Worm (Caenorhabditis elegans) whole organism, late embryonic: ENCODE results near the gene ZK813.4.

Experiments used
- C38D4.7 ChIP-seq: fragments of 200-800 bp; sonication (Bioruptor generic); optimal IDR thresholded peaks from 2 replicates; lab custom pipeline; 2018; ENCODE audit warnings: mild to moderate bottlenecking, missing genetic modification characterization, moderate library complexity, missing compliant biosample characterization
- K02D7.2 ChIP-seq: sonication (generic microtip); optimal IDR thresholded peaks from 2 replicates; lab custom pipeline; 2017; ENCODE audit warnings: mild to moderate bottlenecking, missing genetic modification characterization, missing compliant biosample characterization
- K09A11.1 ChIP-seq: sonication (generic microtip); optimal IDR thresholded peaks from 2 replicates; lab custom pipeline; 2017; ENCODE audit warnings: antibody characterized with exemption, mild to moderate bottlenecking, missing genetic modification characterization, missing compliant biosample characterization; ENCODE audit not compliant: insufficient read depth
- T23F11.4 ChIP-seq: fragments of 200-800 bp; sonication (Bioruptor generic); optimal IDR thresholded peaks from 2 replicates; lab custom pipeline; 2018; ENCODE audit warnings: mild to moderate bottlenecking, missing genetic modification characterization, missing compliant biosample characterization
- ceh-2 ChIP-seq: sonication (generic microtip); optimal IDR thresholded peaks from 2 replicates; lab custom pipeline; 2016; ENCODE audit warnings: missing genotype, missing genetic modification characterization, missing compliant biosample characterization
- ceh-24 ChIP-seq: sonication (generic microtip); optimal IDR thresholded peaks from 2 replicates; lab custom pipeline; 2016; ENCODE audit warnings: mild to moderate bottlenecking, missing genetic modification characterization, missing compliant biosample characterization
- ceh-30 ChIP-seq: fragments of 150-350 bp; optimal IDR thresholded peaks from 2 replicates; lab custom pipeline; 2014; ENCODE audit warnings: missing biosample characterization, missing genetic modification characterization
- ceh-45 ChIP-seq: fragments of 200-800 bp; sonication (Bioruptor generic); IDR thresholded peaks from 2 replicates; pipeline ENCODE4 v1.3.6; 2022; ENCODE audit warnings: missing genetic modification reagents, missing genetic modification characterization, missing compliant biosample characterization
- ceh-48 ChIP-seq: sonication (generic microtip); optimal IDR thresholded peaks from 2 replicates; lab custom pipeline; 2016; ENCODE audit warnings: missing genetic modification characterization, inconsistent platforms, missing compliant biosample characterization
- ceh-9 ChIP-seq: sonication (generic microtip); optimal IDR thresholded peaks from 2 replicates; lab custom pipeline; 2016; ENCODE audit warnings: mild to moderate bottlenecking, missing genetic modification characterization, inconsistent platforms, missing compliant biosample characterization
- che-1 ChIP-seq: sonication (generic microtip); optimal IDR thresholded peaks from 2 replicates; lab custom pipeline; 2016; ENCODE audit warnings: mild to moderate bottlenecking, missing genetic modification characterization, missing compliant biosample characterization
- dmd-4 ChIP-seq: sonication (generic microtip); optimal IDR thresholded peaks from 2 replicates; lab custom pipeline; 2016; ENCODE audit warnings: borderline replicate concordance, missing genetic modification characterization, missing compliant biosample characterization
- dve-1 ChIP-seq: sonication (generic microtip); optimal IDR thresholded peaks from 2 replicates; lab custom pipeline; 2017; ENCODE audit warnings: antibody characterized with exemption, mild to moderate bottlenecking, missing genetic modification characterization, missing compliant biosample characterization
- elt-2 ChIP-seq: sonication (generic microtip); optimal IDR thresholded peaks from 2 replicates; lab custom pipeline; 2016; ENCODE audit warnings: missing genetic modification reagents, missing genetic modification characterization, missing compliant biosample characterization
- ets-4 ChIP-seq: sonication (generic microtip); optimal IDR thresholded peaks from 2 replicates; lab custom pipeline; 2016; ENCODE audit warnings: missing genetic modification characterization, missing compliant biosample characterization
- fax-1 ChIP-seq: sonication (generic microtip); optimal IDR thresholded peaks from 2 replicates; lab custom pipeline; 2016; ENCODE audit warnings: missing genotype, missing genetic modification characterization, missing compliant biosample characterization
- fkh-10 ChIP-seq: fragments of 150-350 bp; optimal IDR thresholded peaks from 2 replicates; lab custom pipeline; 2014; ENCODE audit warnings: missing biosample characterization, missing genetic modification reagents, missing genetic modification characterization
- fkh-6 ChIP-seq: sonication (generic microtip); optimal IDR thresholded peaks from 2 replicates; lab custom pipeline; 2016; ENCODE audit warnings: missing genetic modification characterization, missing compliant biosample characterization
- hlh-13 ChIP-seq: fragments of 200-800 bp; sonication (Bioruptor generic); optimal IDR thresholded peaks from 2 replicates; lab custom pipeline; 2018; ENCODE audit warnings: mild to moderate bottlenecking, missing genetic modification characterization, missing compliant biosample characterization
- hlh-15 ChIP-seq: sonication (generic microtip); optimal IDR thresholded peaks from 2 replicates; lab custom pipeline; 2016; ENCODE audit warnings: missing genetic modification characterization, missing compliant biosample characterization
- hlh-30 ChIP-seq: sonication (generic microtip); optimal IDR thresholded peaks from 2 replicates; lab custom pipeline; 2017; ENCODE audit warnings: antibody characterized with exemption, missing genetic modification characterization, missing compliant biosample characterization; ENCODE audit not compliant: insufficient read depth
- hlh-6 ChIP-seq: sonication (generic microtip); optimal IDR thresholded peaks from 2 replicates; lab custom pipeline; 2016; ENCODE audit warnings: missing genotype, missing genetic modification characterization, missing compliant biosample characterization
- hlh-8 ChIP-seq: sonication (generic microtip); optimal IDR thresholded peaks from 2 replicates; lab custom pipeline; 2016; ENCODE audit warnings: missing genotype, missing genetic modification characterization, missing compliant biosample characterization
- lim-6 ChIP-seq: sonication (generic microtip); optimal IDR thresholded peaks from 2 replicates; lab custom pipeline; 2016; ENCODE audit warnings: missing genetic modification characterization, missing compliant biosample characterization
- madf-2 ChIP-seq: sonication (generic microtip); optimal IDR thresholded peaks from 2 replicates; lab custom pipeline; 2017; ENCODE audit warnings: missing genetic modification characterization, missing compliant biosample characterization
- mec-3 ChIP-seq: sonication (generic microtip); optimal IDR thresholded peaks from 2 replicates; lab custom pipeline; 2016; ENCODE audit warnings: borderline replicate concordance, missing genetic modification characterization, missing compliant biosample characterization
- nhr-11 ChIP-seq: fragments of 150-350 bp; optimal IDR thresholded peaks from 2 replicates; lab custom pipeline; 2014; ENCODE audit warnings: missing biosample characterization, missing genetic modification characterization
- npax-4 ChIP-seq: sonication (generic microtip); optimal IDR thresholded peaks from 2 replicates; lab custom pipeline; 2016; ENCODE audit warnings: missing genetic modification characterization, missing compliant biosample characterization
- pag-3 ChIP-seq: sonication (generic microtip); optimal IDR thresholded peaks from 2 replicates; lab custom pipeline; 2016; ENCODE audit warnings: missing compliant biosample characterization, missing genetic modification characterization, borderline replicate concordance
- pax-1 ChIP-seq: fragments of 150-350 bp; optimal IDR thresholded peaks from 2 replicates; lab custom pipeline; 2014; ENCODE audit warnings: missing biosample characterization, missing genetic modification characterization
- pros-1 ChIP-seq: fragments of 150-350 bp; optimal IDR thresholded peaks from 2 replicates; lab custom pipeline; 2014; ENCODE audit warnings: missing biosample characterization, missing genetic modification reagents, missing genetic modification characterization
- ref-2 ChIP-seq: sonication (generic microtip); optimal IDR thresholded peaks from 2 replicates; lab custom pipeline; 2016; ENCODE audit warnings: missing genetic modification characterization, missing compliant biosample characterization
- rnt-1 ChIP-seq: sonication (generic microtip); optimal IDR thresholded peaks from 2 replicates; lab custom pipeline; 2016; ENCODE audit warnings: missing genetic modification characterization, missing compliant biosample characterization
- sox-2 ChIP-seq: fragments of 200-800 bp; sonication (Bioruptor generic); IDR thresholded peaks from 2 replicates; pipeline ENCODE4 v1.3.6; 2022; ENCODE audit warnings: missing genetic modification reagents, missing genetic modification characterization, missing compliant biosample characterization
- sox-4 ChIP-seq: sonication (generic microtip); optimal IDR thresholded peaks from 2 replicates; lab custom pipeline; 2017; ENCODE audit warnings: mild to moderate bottlenecking, missing genetic modification characterization, inconsistent platforms, missing compliant biosample characterization
- syd-9 ChIP-seq: sonication (generic microtip); optimal IDR thresholded peaks from 2 replicates; lab custom pipeline; 2016; ENCODE audit warnings: mild to moderate bottlenecking, missing genetic modification characterization, moderate library complexity, missing compliant biosample characterization
- tbx-2 ChIP-seq: sonication (generic microtip); optimal IDR thresholded peaks from 2 replicates; lab custom pipeline; 2016; ENCODE audit warnings: missing genetic modification characterization, missing compliant biosample characterization
- tbx-7 ChIP-seq: sonication (generic microtip); optimal IDR thresholded peaks from 2 replicates; lab custom pipeline; 2016; ENCODE audit warnings: missing genotype, missing genetic modification characterization, missing compliant biosample characterization
- unc-3 ChIP-seq, 2 experiments: fragments of 200-800 bp in 1 of 2; sonication (Bioruptor generic) in 1 of 2; sonication (generic microtip) in 1 of 2; conservative IDR thresholded peaks in 1 of 2; optimal IDR thresholded peaks in 1 of 2; 2 replicates each; pipeline versions ENCODE4 v1.3.6 to Lab custom; 2016 to 2022; ENCODE audit warnings: missing compliant biosample characterization in 2 of 2, missing genetic modification characterization in 2 of 2, missing genetic modification reagents in 1 of 2
- unc-86 ChIP-seq: sonication (generic microtip); optimal IDR thresholded peaks from 2 replicates; lab custom pipeline; 2016; ENCODE audit warnings: missing genetic modification characterization, missing compliant biosample characterization
- zip-5 ChIP-seq: sonication (generic microtip); optimal IDR thresholded peaks from 2 replicates; lab custom pipeline; 2016; ENCODE audit warnings: missing genetic modification characterization, missing compliant biosample characterization
- ztf-16 ChIP-seq: sonication (generic microtip); optimal IDR thresholded peaks from 2 replicates; lab custom pipeline; 2017; ENCODE audit warnings: missing genetic modification characterization, missing compliant biosample characterization

Gene ZK813.4

ce11 chrX:3379114-3379513 lies 50.8 kb downstream of the ZK813.4 start, which contains the start of gene sorf-1 (continued):
- TF ChIP-seq unc-3 (GFP tag; conservative IDR thresholded peaks at IDR 0.05; lab: Robert Waterston, UW): no peak
- no peak for TF ChIP-seq unc-3 (tag; optimal IDR thresholded peaks at IDR 0.05; lab: Kevin White, UChicago)
- peak; percentile 38 for TF ChIP-seq ets-4 (tag; lab: Kevin White, UChicago)
- TF ChIP-seq zip-5 (tag; lab: Kevin White, UChicago): peak; percentile 56
- TF ChIP-seq K02D7.2: no peak
- peak; percentile 60 for TF ChIP-seq tbx-7 (tag; lab: Kevin White, UChicago)
- TF ChIP-seq ceh-30 (tag; lab: Kevin White, UChicago): no peak
- TF ChIP-seq C38D4.7: no peak
- no peak for TF ChIP-seq fax-1 (tag; lab: Kevin White, UChicago)
- TF ChIP-seq pax-1 (tag; lab: Kevin White, UChicago): no peak
- TF ChIP-seq tbx-2 (tag; lab: Kevin White, UChicago): peak; percentile 83
- no peak for TF ChIP-seq ceh-45 (GFP tag; lab: Robert Waterston, UW)
- no peak for TF ChIP-seq rnt-1 (tag; lab: Kevin White, UChicago)
- no peak for TF ChIP-seq sox-2 (GFP tag; lab: Robert Waterston, UW)
- no peak for TF ChIP-seq fkh-10 (GFP tag; lab: Kevin White, UChicago)
- no peak for TF ChIP-seq hlh-6 (tag; lab: Kevin White, UChicago)
- TF ChIP-seq dve-1: no peak
- TF ChIP-seq madf-2 (tag; lab: Kevin White, UChicago): no peak
- TF ChIP-seq hlh-30: no peak
- no peak for TF ChIP-seq elt-2 (tag; lab: Kevin White, UChicago)
- TF ChIP-seq K09A11.1 (tag; lab: Kevin White, UChicago): no peak
- no peak for TF ChIP-seq nhr-11 (tag; lab: Kevin White, UChicago)
- TF ChIP-seq pag-3 (tag; lab: Kevin White, UChicago): no peak
- no peak for TF ChIP-seq sox-4 (tag; lab: Kevin White, UChicago)
- no peak for TF ChIP-seq hlh-15 (tag; lab: Kevin White, UChicago)
- TF ChIP-seq fkh-6: no peak
- TF ChIP-seq ztf-16: no peak
- no peak for TF ChIP-seq npax-4
- no peak for TF ChIP-seq ceh-24 (tag; lab: Kevin White, UChicago)
- TF ChIP-seq ref-2 (tag; lab: Kevin White, UChicago): peak; percentile 6
- TF ChIP-seq pros-1 (tag; lab: Kevin White, UChicago): no peak
- no peak for TF ChIP-seq lim-6 (tag; lab: Kevin White, UChicago)
- no peak for TF ChIP-seq ceh-9
- TF ChIP-seq ceh-48 (tag; lab: Kevin White, UChicago): no peak
- TF ChIP-seq unc-86 (tag; lab: Kevin White, UChicago): no peak
- no peak for TF ChIP-seq mec-3 (tag; lab: Kevin White, UChicago)
- TF ChIP-seq hlh-13: no peak
- no peak for TF ChIP-seq dmd-4 (tag; lab: Kevin White, UChicago)
- peak; percentile 78 for TF ChIP-seq ceh-2 (tag; lab: Kevin White, UChicago)
- TF ChIP-seq T23F11.4: no peak
- peak; percentile 1 for TF ChIP-seq hlh-8 (tag; lab: Kevin White, UChicago)
- no peak for TF ChIP-seq che-1
- TF ChIP-seq syd-9 (tag; lab: Kevin White, UChicago): no peak
